Worm (Caenorhabditis elegans): ENCODE measurements around the gene dhp-2.

The dhp-2 gene

DNA sequence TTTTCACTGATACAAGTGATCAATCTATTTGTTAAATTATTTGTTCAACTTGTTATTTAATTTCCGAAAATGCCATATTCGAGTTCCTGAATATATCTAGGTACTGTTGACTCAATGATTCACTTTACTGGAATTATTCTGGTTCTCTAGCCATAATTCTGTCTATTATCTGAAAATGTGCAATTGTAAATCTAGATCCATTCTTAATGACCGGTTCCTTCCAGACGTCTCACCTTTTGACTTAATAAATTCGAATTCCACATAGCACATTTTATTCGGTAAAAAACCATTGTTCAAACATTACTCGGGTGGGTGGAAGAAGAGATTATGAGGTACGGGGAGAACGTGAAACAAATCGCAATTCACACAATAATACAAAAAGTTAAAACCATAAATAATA lies 11.5 kb downstream of the dhp-2 start:
- TF ChIP-seq egl-43 (GFP tag; IDR thresholded peaks at IDR 0.05) = no peak
- TF ChIP-seq T26A8.4 (GFP tag; IDR thresholded peaks at IDR 0.05) = 0 out of 2 replicates have a peak, but pooled peaks have one; percentile 9
- TF ChIP-seq zfp-3 (GFP tag; conservative IDR thresholded peaks at IDR 0.05) = 0 out of 2 replicates have a peak, but pooled peaks have one; percentile 19
- TF ChIP-seq lin-38 (GFP tag; IDR thresholded peaks at IDR 0.05) = peak; percentile 36; the same call in 1 of the 2 replicates
- peak; percentile 55 for TF ChIP-seq aha-1 (tag)
- TF ChIP-seq daf-12 (tag; optimal IDR thresholded peaks at IDR 0.05) = no peak
- TF ChIP-seq ama-1 (optimal IDR thresholded peaks at IDR 0.05) = peak; percentile 40
- peak; percentile 7 for TF ChIP-seq gei-8 (GFP tag; optimal IDR thresholded peaks at IDR 0.05)
- no peak for TF ChIP-seq dmd-6 (GFP tag; IDR thresholded peaks at IDR 0.05)
- TF ChIP-seq mep-1 (tag; optimal IDR thresholded peaks at IDR 0.05) = no peak

DNA sequence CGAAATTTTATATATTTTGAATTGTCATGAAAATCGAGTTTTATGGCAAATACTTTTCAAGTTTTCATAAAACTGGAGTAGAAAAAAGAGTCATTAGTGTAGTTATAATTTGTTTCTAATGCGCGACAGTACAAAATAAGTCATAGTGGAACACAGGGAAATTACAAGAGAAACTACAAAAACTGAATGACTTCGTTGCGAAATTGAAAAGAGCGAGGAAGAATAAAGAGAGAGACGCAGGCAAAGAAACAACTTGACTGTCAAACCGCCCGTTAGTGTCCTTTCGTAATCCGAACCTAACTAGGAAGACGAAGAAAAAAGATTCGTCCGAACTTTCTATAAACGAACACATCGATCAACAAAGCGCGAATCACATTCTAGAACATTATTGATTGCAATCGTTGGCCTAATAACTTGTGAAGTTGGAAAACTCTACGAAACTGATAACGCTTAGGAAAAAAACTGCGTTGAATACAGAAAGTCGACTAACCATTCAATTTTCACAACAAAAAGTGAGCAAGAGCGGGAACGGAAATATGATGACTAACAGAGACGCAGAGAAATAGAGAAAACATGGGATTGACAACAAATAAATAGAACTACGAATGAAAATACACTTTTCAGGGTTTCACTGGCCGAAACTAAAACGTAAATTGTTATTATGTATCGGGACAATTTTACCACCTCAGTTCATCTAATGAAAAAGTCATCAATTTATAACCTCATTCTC lies 15.6 kb downstream of the dhp-2 start:
- TF ChIP-seq nhr-41 (GFP tag; IDR thresholded peaks at IDR 0.05) (0 out of 2 replicates have a peak, but pooled peaks have one; percentile 6), nhr-6 (tag; optimal IDR thresholded peaks at IDR 0.05) (peak; percentile 35), lin-13 (GFP tag; optimal IDR thresholded peaks at IDR 0.05) (peak; percentile 22), mxl-3 (GFP tag; optimal IDR thresholded peaks at IDR 0.05) (no peak), aha-1 (tag) (peak; percentile 88), T20F7.1 (GFP tag; optimal IDR thresholded peaks at IDR 0.05) (peak; percentile 31), dmd-8 (GFP tag; IDR thresholded peaks at IDR 0.05) (no peak), ceh-20 (GFP tag; IDR thresholded peaks at IDR 0.05) (no peak), lin-38 (GFP tag; IDR thresholded peaks at IDR 0.05) (peak; percentile 36), ama-1 (optimal IDR thresholded peaks at IDR 0.05) (no peak), saeg-2 (GFP tag; IDR thresholded peaks at IDR 0.05) (0 out of 2 replicates have a peak, but pooled peaks have one; percentile 5), daf-16 (GFP tag; optimal IDR thresholded peaks at IDR 0.05) (no peak), daf-16 (tag; optimal IDR thresholded peaks at IDR 0.05) (peak; percentile 55), nhr-77 (tag; optimal IDR thresholded peaks at IDR 0.05) (no peak), zfp-2 (tag; optimal IDR thresholded peaks at IDR 0.05) (no peak), nhr-28 (tag; optimal IDR thresholded peaks at IDR 0.05) (peak; percentile 67), tra-1 (GFP tag; IDR thresholded peaks at IDR 0.05) (no peak), ceh-44 (GFP tag; IDR thresholded peaks at IDR 0.05) (no peak), T26A8.4 (GFP tag; IDR thresholded peaks at IDR 0.05) (no peak), rbr-2 (tag; optimal IDR thresholded peaks at IDR 0.05) (no peak), hlh-11 (tag; optimal IDR thresholded peaks at IDR 0.05) (peak; percentile 26), fos-1 (tag; optimal IDR thresholded peaks at IDR 0.05) (no peak), snpc-1.2 (GFP tag; IDR thresholded peaks at IDR 0.05) (0 out of 2 replicates have a peak, but pooled peaks have one; percentile 28), lin-15B (tag; optimal IDR thresholded peaks at IDR 0.05) (no peak), unc-62 (GFP tag; optimal IDR thresholded peaks at IDR 0.05 in 1 of 2) (peak in 1 of 2 experiments; percentile 6), unc-62 (tag; optimal IDR thresholded peaks at IDR 0.05) (no peak), ceh-28 (tag; optimal IDR thresholded peaks at IDR 0.05) (no peak), dve-1 (tag; optimal IDR thresholded peaks at IDR 0.05; ENCODE audit: insufficient read depth) (peak; percentile 13)

DNA sequence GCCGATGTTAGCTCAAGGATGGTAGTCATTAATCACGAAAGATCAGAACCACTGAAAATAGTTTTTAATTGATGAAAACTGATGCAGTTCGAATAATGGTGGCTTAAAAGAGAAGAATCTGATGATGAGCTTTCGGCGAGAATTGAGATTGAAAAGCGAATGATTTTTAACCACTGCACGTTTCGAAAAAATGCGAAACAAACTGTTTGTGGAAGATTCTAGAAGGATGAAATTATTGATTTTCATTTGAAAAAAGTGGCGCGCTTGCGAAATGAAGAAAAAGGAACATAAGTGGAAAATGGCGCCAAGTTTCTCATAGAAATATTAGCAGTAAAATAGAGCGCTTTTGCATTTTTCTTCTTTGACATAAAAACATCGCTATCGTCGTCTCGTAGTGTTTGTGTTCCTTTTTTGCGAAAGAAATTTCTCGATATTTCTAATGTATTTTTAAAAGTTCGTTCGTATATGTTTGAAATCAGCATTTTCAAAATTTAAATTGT lies 17.0 kb downstream of the dhp-2 start, which contains the start of gene uba-1:
uba-1 (minus strand) TSS at position 51 of the 500 bp plus-strand sequence.
- peak; percentile 77 for TF ChIP-seq ama-1 (optimal IDR thresholded peaks at IDR 0.05)
- TF ChIP-seq nhr-25 (tag; optimal IDR thresholded peaks at IDR 0.05; ENCODE audit: borderline replicate concordance, insufficient read depth) = peak; percentile 36
- peak; percentile 9 for TF ChIP-seq hlh-30 (tag; optimal IDR thresholded peaks at IDR 0.05; ENCODE audit: insufficient read depth)
- TF ChIP-seq ztf-11 (tag; optimal IDR thresholded peaks at IDR 0.05) = no peak
- TF ChIP-seq duxl-1 (tag; optimal IDR thresholded peaks at IDR 0.05; ENCODE audit: poor library complexity) = peak; percentile 4
- TF ChIP-seq T20F7.1 (GFP tag; optimal IDR thresholded peaks at IDR 0.05) = peak; percentile 78
- peak; percentile 21; the same call in 1 of the 2 replicates for TF ChIP-seq dmd-6 (GFP tag; IDR thresholded peaks at IDR 0.05)
- TF ChIP-seq set-16 (GFP tag; IDR thresholded peaks at IDR 0.05) = no peak
- TF ChIP-seq vab-7 (GFP tag; IDR thresholded peaks at IDR 0.05) = 0 out of 2 replicates have a peak, but pooled peaks have one; percentile 15
- 0 out of 2 replicates have a peak, but pooled peaks have one; percentile 43 for TF ChIP-seq snpc-1.2 (GFP tag; IDR thresholded peaks at IDR 0.05)
- no peak for TF ChIP-seq mxl-2 (GFP tag; conservative IDR thresholded peaks at IDR 0.05)
- 0 out of 2 replicates have a peak, but pooled peaks have one; percentile 14 for TF ChIP-seq ctbp-1 (GFP tag; IDR thresholded peaks at IDR 0.05)
- TF ChIP-seq jun-1 (tag; optimal IDR thresholded peaks at IDR 0.05) = no peak
- TF ChIP-seq madf-5 (GFP tag; IDR thresholded peaks at IDR 0.05) = 0 out of 4 replicates have a peak, but pooled peaks of 1 of the 2 experiments have one; percentile 27
- 0 out of 2 replicates have a peak, but pooled peaks have one; percentile 24 for TF ChIP-seq ceh-20 (GFP tag; IDR thresholded peaks at IDR 0.05)
- 0 out of 2 replicates have a peak, but pooled peaks have one; percentile 19 for TF ChIP-seq egl-43 (GFP tag; IDR thresholded peaks at IDR 0.05)
- peak; percentile 92 for TF ChIP-seq zfp-3 (GFP tag; conservative IDR thresholded peaks at IDR 0.05)
- TF ChIP-seq mdl-1 (tag; optimal IDR thresholded peaks at IDR 0.05) = no peak
- TF ChIP-seq dpl-1 (GFP tag; optimal IDR thresholded peaks at IDR 0.05) = peak; percentile 52

All from whole organism, L4 larva.